Worm (Caenorhabditis elegans) whole organism, L4 larva: ENCODE data around the gene clec-34.

Source experiments
- ces-1 ChIP-seq: fragments of 150-350 bp; sonication (generic microtip); optimal IDR thresholded peaks from 4 replicates; lab custom pipeline; 2014; ENCODE audit warnings: missing biosample characterization, missing genetic modification reagents, missing genetic modification characterization
- dpl-1 ChIP-seq: fragments of 150-350 bp; optimal IDR thresholded peaks from 2 replicates; lab custom pipeline; 2014; ENCODE audit warnings: missing biosample characterization, missing genetic modification reagents, missing genetic modification characterization
- hlh-30 ChIP-seq: sonication (generic microtip); optimal IDR thresholded peaks from 2 replicates; lab custom pipeline; 2017; ENCODE audit warnings: antibody characterized with exemption, mild to moderate bottlenecking, missing genetic modification characterization, missing compliant biosample characterization; ENCODE audit not compliant: insufficient read depth
- lin-13 ChIP-seq: fragments of 150-350 bp; optimal IDR thresholded peaks from 2 replicates; lab custom pipeline; 2014; ENCODE audit warnings: missing biosample characterization, missing genetic modification reagents, missing genetic modification characterization
- lsy-2 ChIP-seq, 2 experiments: fragments of 150-350 bp in 1 of 2; sonication (generic microtip) in 1 of 2; optimal IDR thresholded peaks; 2 replicates each; lab custom pipeline; 2014 to 2017; ENCODE audit warnings: missing biosample characterization in 2 of 2, missing genetic modification characterization in 2 of 2
- pqm-1 ChIP-seq: sonication (generic microtip); optimal IDR thresholded peaks from 2 replicates; lab custom pipeline; 2017; ENCODE audit warnings: missing biosample characterization, missing genetic modification characterization
- unc-130 ChIP-seq: sonication (generic microtip); optimal IDR thresholded peaks from 2 replicates; lab custom pipeline; 2016; ENCODE audit warnings: missing genetic modification reagents, missing genetic modification characterization, missing compliant biosample characterization
- ztf-11 ChIP-seq: fragments of 150-350 bp; optimal IDR thresholded peaks from 2 replicates; lab custom pipeline; 2014; ENCODE audit warnings: missing biosample characterization, missing genetic modification characterization

ce11 chrV:16779971-16780370, 44.4 kb downstream of the clec-34 start:
- no peak for TF ChIP-seq lsy-2 (tag; optimal IDR thresholded peaks at IDR 0.05; lab: Kevin White, UChicago)
- TF ChIP-seq lin-13 (GFP tag; lab: Kevin White, UChicago), result no peak
- TF ChIP-seq unc-130 (GFP tag; lab: Kevin White, UChicago), result no peak
- TF ChIP-seq dpl-1 (GFP tag; lab: Kevin White, UChicago), result no peak
- TF ChIP-seq ztf-11 (tag; lab: Kevin White, UChicago), result no peak
- TF ChIP-seq hlh-30, result no peak
- no peak for TF ChIP-seq pqm-1 (tag; lab: Kevin White, UChicago)
- no peak for TF ChIP-seq ces-1 (GFP tag; lab: Kevin White, UChicago)
